Worm (Caenorhabditis elegans): ENCODE measurements around the gene ddn-2.

DNA sequence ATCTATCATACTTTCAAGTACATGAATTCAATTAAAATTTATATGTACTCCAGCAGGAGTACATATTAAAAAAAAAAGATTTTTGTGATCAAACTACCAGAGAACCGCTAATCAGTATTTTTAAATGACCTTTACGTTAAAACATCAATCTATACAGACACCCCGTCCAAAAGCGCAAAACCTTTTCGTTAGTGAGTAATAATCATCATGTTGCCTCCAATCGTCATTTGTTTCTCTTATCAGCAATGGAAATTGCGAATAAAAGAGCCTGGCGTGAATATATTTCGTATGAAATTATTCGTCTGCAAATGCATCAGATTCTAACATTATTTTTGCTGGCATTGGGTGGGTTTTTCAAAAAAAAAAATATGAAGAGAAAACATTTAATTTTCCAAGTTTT lies 4.7 kb upstream of the ddn-2 start, which contains the start of gene clec-66:
- TF ChIP-seq T26A8.4 (GFP tag; IDR thresholded peaks at IDR 0.05) (no peak), ceh-32 (tag; optimal IDR thresholded peaks at IDR 0.05; ENCODE audit: poor library complexity) (no peak), nhr-76 (tag; optimal IDR thresholded peaks at IDR 0.05) (no peak), jun-1 (tag; optimal IDR thresholded peaks at IDR 0.05) (no peak), snpc-4 (tag; optimal IDR thresholded peaks at IDR 0.05) (no peak), unc-39 (tag; optimal IDR thresholded peaks at IDR 0.05) (no peak), ceh-82 (tag; optimal IDR thresholded peaks at IDR 0.05) (no peak), F37D6.2 (tag; optimal IDR thresholded peaks at IDR 0.05) (no peak)

Measured in whole organism, L4 larva.